Worm (Caenorhabditis elegans) whole organism, L3 larva: ENCODE data around the gene daf-12.

ENCODE experiments used
- ama-1 ChIP-seq: fragments of 150-350 bp; optimal IDR thresholded peaks from 2 replicates; lab custom pipeline; 2018
- lin-15B ChIP-seq: fragments of 150-350 bp; optimal IDR thresholded peaks from 2 replicates; lab custom pipeline; 2014; ENCODE audit warnings: missing biosample characterization, missing genetic modification characterization
- pha-4 ChIP-seq: fragments of 150-350 bp; optimal IDR thresholded peaks from 2 replicates; lab custom pipeline; 2014; ENCODE audit warnings: missing biosample characterization, missing genetic modification reagents, missing genetic modification characterization
- zag-1 ChIP-seq: fragments of 150-350 bp; optimal IDR thresholded peaks from 2 replicates; lab custom pipeline; 2014; ENCODE audit warnings: missing biosample characterization, missing genetic modification characterization

DNA sequence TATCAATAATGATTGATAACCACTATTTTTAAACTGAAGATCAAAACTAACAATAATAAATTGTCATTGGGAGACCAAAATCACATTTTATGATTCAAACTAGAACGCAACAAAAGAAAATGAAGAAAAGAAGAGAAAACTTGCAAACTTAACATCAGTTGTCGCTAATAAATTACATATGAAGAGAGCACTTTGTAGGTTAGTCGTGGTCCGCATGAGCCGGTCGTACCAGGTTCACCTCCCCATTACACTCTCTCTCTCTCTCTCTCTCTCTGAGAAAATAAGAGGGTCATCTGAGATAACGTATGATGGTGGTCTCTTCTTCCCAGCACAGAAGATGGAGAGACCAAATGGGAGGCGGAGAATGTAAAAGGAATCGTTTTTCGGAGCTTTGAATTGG lies 6.6 kb upstream of the daf-12 start:
- TF ChIP-seq zag-1 (tag; lab: Kevin White, UChicago) = no peak
- TF ChIP-seq ama-1 (lab: Kevin White, UChicago) = no peak
- TF ChIP-seq lin-15B (tag; lab: Kevin White, UChicago) = no peak
- no peak for TF ChIP-seq pha-4 (tag; lab: Kevin White, UChicago)
